Worm (Caenorhabditis elegans): ENCODE data around the gene F42C5.9.

- no peak for TF ChIP-seq elt-1 (tag; optimal IDR thresholded peaks at IDR 0.05; ENCODE audit: borderline replicate concordance, insufficient read depth)
- no peak for TF ChIP-seq snpc-4 (tag; optimal IDR thresholded peaks at IDR 0.05)
- TF ChIP-seq pha-4 (tag; optimal IDR thresholded peaks at IDR 0.05): no peak
These were observed 12.0 kb upstream of the F42C5.9 start, which contains the start of gene sqst-2 for ce11 chrIV:7328918-7329317.

Measured in whole organism, mixed stage, embryonic.